Fruit fly (Drosophila melanogaster) whole organism, prepupa: Measurements from ENCODE around the gene CG1542.

Experiments used
- Blimp-1 ChIP-seq: fragments of 200-800 bp; sonication (Bioruptor generic); optimal IDR thresholded peaks from 3 replicates; lab custom pipeline; 2017; ENCODE audit warnings: missing biosample characterization, missing genetic modification characterization, mild to moderate bottlenecking, moderate library complexity, missing genetic modification reagents
- CG11294 ChIP-seq: fragments of 200-800 bp; sonication (Bioruptor generic); IDR thresholded peaks from 2 replicates; pipeline ENCODE4 v1.3.6; 2022; ENCODE audit warnings: missing biosample characterization, missing genetic modification characterization
- CG11902 ChIP-seq: fragments of 200-800 bp; sonication (Bioruptor generic); optimal IDR thresholded peaks from 3 replicates; lab custom pipeline; 2016; ENCODE audit warnings: missing biosample characterization, missing genetic modification characterization
- CG1621 ChIP-seq: fragments of 200-800 bp; sonication (Bioruptor generic); optimal IDR thresholded peaks from 3 replicates; lab custom pipeline; 2018; ENCODE audit warnings: missing biosample characterization, mild to moderate bottlenecking, missing genetic modification characterization
- CG16779 ChIP-seq: fragments of 200-800 bp; sonication (Bioruptor generic); optimal IDR thresholded peaks from 3 replicates; lab custom pipeline; 2017; ENCODE audit warnings: missing biosample characterization, mild to moderate bottlenecking, missing genetic modification characterization
- CG31627 ChIP-seq: fragments of 200-800 bp; sonication (Bioruptor generic); optimal IDR thresholded peaks from 3 replicates; lab custom pipeline; 2016; ENCODE audit warnings: missing biosample characterization, missing genetic modification characterization
- CG32006 ChIP-seq: fragments of 200-800 bp; sonication (Bioruptor generic); optimal IDR thresholded peaks from 3 replicates; lab custom pipeline; 2017; ENCODE audit warnings: missing biosample characterization, mild to moderate bottlenecking, missing genetic modification characterization
- CG34406 ChIP-seq: fragments of 200-800 bp; sonication (Bioruptor generic); optimal IDR thresholded peaks from 3 replicates; lab custom pipeline; 2016; ENCODE audit warnings: missing biosample characterization, missing genetic modification characterization
- CG4318 ChIP-seq: fragments of 200-800 bp; sonication (Bioruptor generic); optimal IDR thresholded peaks from 3 replicates; lab custom pipeline; 2017; ENCODE audit warnings: missing biosample characterization, mild to moderate bottlenecking, missing genetic modification characterization
- CG6854 ChIP-seq: fragments of 200-800 bp; sonication (Bioruptor generic); optimal IDR thresholded peaks from 2 replicates; lab custom pipeline; 2017; ENCODE audit warnings: missing biosample characterization, mild to moderate bottlenecking, missing genetic modification characterization
- CG7368 ChIP-seq: fragments of 200-800 bp; sonication (Bioruptor generic); optimal IDR thresholded peaks from 3 replicates; lab custom pipeline; 2016; ENCODE audit warnings: missing biosample characterization, missing genetic modification characterization
- CG8319 ChIP-seq: fragments of 200-800 bp; sonication (Bioruptor generic); optimal IDR thresholded peaks from 3 replicates; lab custom pipeline; 2016; ENCODE audit warnings: missing biosample characterization, missing genetic modification characterization
- CG8632 ChIP-seq: fragments of 200-800 bp; sonication (Bioruptor generic); optimal IDR thresholded peaks from 3 replicates; lab custom pipeline; 2016; ENCODE audit warnings: missing biosample characterization, missing genetic modification characterization
- CG9139 ChIP-seq: fragments of 200-800 bp; sonication (Bioruptor generic); optimal IDR thresholded peaks from 3 replicates; lab custom pipeline; 2017; ENCODE audit warnings: missing biosample characterization, mild to moderate bottlenecking, missing genetic modification characterization
- Eip78C ChIP-seq: fragments of 200-800 bp; sonication (Bioruptor generic); peaks from one replicate; lab custom pipeline; 2016; ENCODE audit warnings: missing biosample characterization, missing genetic modification characterization
- Eip93F ChIP-seq: fragments of 200-800 bp; sonication (Bioruptor generic); optimal IDR thresholded peaks from 2 replicates; lab custom pipeline; 2016; ENCODE audit warnings: missing biosample characterization, mild to moderate bottlenecking, missing genetic modification characterization
- Ets96B ChIP-seq: fragments of 200-800 bp; optimal IDR thresholded peaks from 2 replicates; lab custom pipeline; 2019; ENCODE audit warnings: missing biosample characterization, mild to moderate bottlenecking, missing genetic modification characterization, moderate library complexity
- Hr38 ChIP-seq: sonication (Bioruptor generic); optimal IDR thresholded peaks from 2 replicates; lab custom pipeline; 2016; ENCODE audit warnings: missing biosample characterization, missing genetic modification characterization
- Hr4 ChIP-seq: fragments of 200-800 bp; sonication (Bioruptor generic); optimal IDR thresholded peaks from 3 replicates; lab custom pipeline; 2016; ENCODE audit warnings: missing biosample characterization, missing genetic modification characterization
- Met ChIP-seq: fragments of 200-800 bp; sonication (Bioruptor generic); optimal IDR thresholded peaks from 3 replicates; lab custom pipeline; 2016; ENCODE audit warnings: missing biosample characterization, missing genetic modification characterization
- OdsH ChIP-seq: fragments of 200-800 bp; sonication (Bioruptor generic); optimal IDR thresholded peaks from 3 replicates; lab custom pipeline; 2016; ENCODE audit warnings: missing biosample characterization, missing genetic modification characterization
- Smox ChIP-seq: fragments of 200-800 bp; sonication (Bioruptor generic); optimal IDR thresholded peaks from 3 replicates; lab custom pipeline; 2016; ENCODE audit warnings: missing biosample characterization, missing genetic modification characterization
- Sox14 ChIP-seq: fragments of 200-800 bp; sonication (Bioruptor generic); optimal IDR thresholded peaks from 3 replicates; lab custom pipeline; 2016; ENCODE audit warnings: missing biosample characterization, missing genetic modification characterization
- Sox15 ChIP-seq: fragments of 200-800 bp; sonication (Bioruptor generic); optimal IDR thresholded peaks from 3 replicates; lab custom pipeline; 2016; ENCODE audit warnings: missing biosample characterization, missing genetic modification characterization
- acj6 ChIP-seq: fragments of 200-800 bp; sonication (Bioruptor generic); optimal IDR thresholded peaks from 3 replicates; lab custom pipeline; 2016; ENCODE audit warnings: missing biosample characterization, missing genetic modification characterization
- cyc ChIP-seq: fragments of 200-800 bp; sonication (Bioruptor generic); optimal IDR thresholded peaks from 3 replicates; lab custom pipeline; 2016; ENCODE audit warnings: missing biosample characterization, missing genetic modification characterization
- dac ChIP-seq: fragments of 200-800 bp; sonication (Bioruptor generic); optimal IDR thresholded peaks from 2 replicates; lab custom pipeline; 2017; ENCODE audit warnings: missing biosample characterization, mild to moderate bottlenecking, missing genetic modification characterization
- dsx ChIP-seq: fragments of 200-800 bp; optimal IDR thresholded peaks from 3 replicates; lab custom pipeline; 2019; ENCODE audit warnings: missing biosample characterization, mild to moderate bottlenecking, missing genetic modification characterization, moderate library complexity; ENCODE audit not compliant: poor library complexity, severe bottlenecking
- eg ChIP-seq: fragments of 200-800 bp; sonication (Bioruptor generic); IDR thresholded peaks from 3 replicates; pipeline ENCODE4 v1.3.6; 2022; ENCODE audit warnings: missing biosample characterization, missing genetic modification characterization
- esn ChIP-seq: fragments of 200-800 bp; sonication (Bioruptor generic); optimal IDR thresholded peaks from 2 replicates; lab custom pipeline; 2016; ENCODE audit warnings: missing biosample characterization, mild to moderate bottlenecking, missing genetic modification characterization, moderate library complexity
- fd59A ChIP-seq: fragments of 200-800 bp; sonication (Bioruptor generic); optimal IDR thresholded peaks from 2 replicates; lab custom pipeline; 2017; ENCODE audit warnings: missing biosample characterization, mild to moderate bottlenecking, missing genetic modification characterization, missing genetic modification reagents
- fkh ChIP-seq: fragments of 200-800 bp; sonication (Bioruptor generic); optimal IDR thresholded peaks from 3 replicates; lab custom pipeline; 2017; ENCODE audit warnings: missing biosample characterization, mild to moderate bottlenecking, missing genetic modification characterization, moderate library complexity
- lz ChIP-seq: fragments of 200-800 bp; sonication (Bioruptor generic); optimal IDR thresholded peaks from 3 replicates; lab custom pipeline; 2016; ENCODE audit warnings: missing biosample characterization, missing genetic modification characterization
- net ChIP-seq: fragments of 200-800 bp; sonication (Bioruptor generic); optimal IDR thresholded peaks from 3 replicates; lab custom pipeline; 2016; ENCODE audit warnings: missing biosample characterization, missing genetic modification characterization
- ss ChIP-seq, 2 experiments: fragments of 200-800 bp; sonication (Bioruptor generic); optimal IDR thresholded peaks; 2 replicates in 1 of 2; 3 replicates in 1 of 2; lab custom pipeline; 2017 to 2018; ENCODE audit warnings: mild to moderate bottlenecking in 2 of 2, missing biosample characterization in 2 of 2, missing genetic modification characterization in 2 of 2, moderate library complexity in 1 of 2
- svp ChIP-seq: fragments of 200-800 bp; sonication (Bioruptor generic); peaks from one replicate; lab custom pipeline; 2016; ENCODE audit warnings: missing biosample characterization, missing genetic modification characterization
- vri ChIP-seq: fragments of 200-800 bp; sonication (Bioruptor generic); optimal IDR thresholded peaks from 3 replicates; lab custom pipeline; 2016; ENCODE audit warnings: missing biosample characterization, mild to moderate bottlenecking, missing genetic modification characterization

The CG1542 gene

dm6 chr3R:31252093-31252962 lies 39.1 kb downstream of the CG1542 start, which contains the start of the genes qless and mRpL32 (continued):
- TF ChIP-seq CG34406 (GFP tag; lab: Kevin White, UChicago), result no peak
- peak; percentile 54 for TF ChIP-seq esn (GFP tag; lab: Kevin White, UChicago)
- no peak for TF ChIP-seq Eip93F (GFP tag; lab: Kevin White, UChicago)
- TF ChIP-seq CG1621 (tag; lab: Kevin White, UChicago), result no peak
- peak; percentile 21 for TF ChIP-seq CG11902
- no peak for TF ChIP-seq ss (GFP tag; optimal IDR thresholded peaks at IDR 0.05; lab: Kevin White, UChicago)
- no peak for TF ChIP-seq dsx (GFP tag; lab: Kevin White, UChicago)
- TF ChIP-seq Met (GFP tag; lab: Kevin White, UChicago), result no peak
- peak; percentile 65 for TF ChIP-seq lz
- TF ChIP-seq Smox (GFP tag; lab: Kevin White, UChicago), result no peak
- no peak for TF ChIP-seq CG9139 (GFP tag; lab: Kevin White, UChicago)
- TF ChIP-seq CG16779, result no peak
- peak; percentile 33 for TF ChIP-seq OdsH (GFP tag; lab: Kevin White, UChicago)
- no peak for TF ChIP-seq CG6854 (GFP tag; lab: Kevin White, UChicago)
- TF ChIP-seq CG32006, result no peak
- no peak for TF ChIP-seq CG7368 (GFP tag; lab: Kevin White, UChicago)
- TF ChIP-seq acj6 (GFP tag; lab: Kevin White, UChicago), result no peak
- TF ChIP-seq Ets96B (tag; lab: Kevin White, UChicago), result peak; percentile 20
- TF ChIP-seq Hr38 (GFP tag; lab: Kevin White, UChicago), result no peak
- no peak for TF ChIP-seq fd59A (GFP tag; lab: Kevin White, UChicago)
- TF ChIP-seq svp (GFP tag; lab: Kevin White, UChicago), result no peak
- peak; percentile 26 for TF ChIP-seq Hr4 (GFP tag; lab: Kevin White, UChicago)
- no peak for TF ChIP-seq CG4318 (GFP tag; lab: Kevin White, UChicago)
- no peak for TF ChIP-seq CG8632 (GFP tag; lab: Kevin White, UChicago)
- TF ChIP-seq Sox14 (GFP tag; lab: Kevin White, UChicago), result no peak
- TF ChIP-seq Sox15 (GFP tag; lab: Kevin White, UChicago), result no peak
- no peak for TF ChIP-seq Blimp-1 (GFP tag; lab: Kevin White, UChicago)
- peak; percentile 78 for TF ChIP-seq cyc (GFP tag; lab: Kevin White, UChicago)
- TF ChIP-seq Eip78C, result peak; percentile 80

dm6 chr3R:31254808-31255207 lies 41.5 kb downstream of the CG1542 start, which contains the start of the genes CG1750 and spn-F:
Gene CG1750, minus strand, starts transcription at chr3R:31254900.
Gene spn-F, plus strand, starts transcription at chr3R:31255127.
- TF ChIP-seq Hr4 (GFP tag; lab: Kevin White, UChicago), result no peak
- peak; percentile 85 for TF ChIP-seq vri (GFP tag; lab: Kevin White, UChicago)
- TF ChIP-seq fkh, result peak; percentile 84

dm6 chr3R:31257299-31257698 lies 44.0 kb downstream of the CG1542 start, which contains the start of gene CAH6:
Gene CAH6, plus strand, starts transcription at chr3R:31257599.
- TF ChIP-seq eg (GFP tag; lab: Robert Waterston, UW) (no peak), CG11294 (GFP tag; lab: Robert Waterston, UW) (no peak), cyc (GFP tag; lab: Kevin White, UChicago) (no peak), dac (GFP tag; lab: Kevin White, UChicago) (no peak), CG8319 (GFP tag; lab: Kevin White, UChicago) (no peak), ss (GFP tag; optimal IDR thresholded peaks at IDR 0.05; lab: Kevin White, UChicago) (no peak), CG6854 (GFP tag; lab: Kevin White, UChicago) (no peak), fkh (no peak), net (no peak), CG31627 (GFP tag; lab: Kevin White, UChicago) (no peak)
